Fruit fly (Drosophila melanogaster): ENCODE results near the gene CG3407.

DNA sequence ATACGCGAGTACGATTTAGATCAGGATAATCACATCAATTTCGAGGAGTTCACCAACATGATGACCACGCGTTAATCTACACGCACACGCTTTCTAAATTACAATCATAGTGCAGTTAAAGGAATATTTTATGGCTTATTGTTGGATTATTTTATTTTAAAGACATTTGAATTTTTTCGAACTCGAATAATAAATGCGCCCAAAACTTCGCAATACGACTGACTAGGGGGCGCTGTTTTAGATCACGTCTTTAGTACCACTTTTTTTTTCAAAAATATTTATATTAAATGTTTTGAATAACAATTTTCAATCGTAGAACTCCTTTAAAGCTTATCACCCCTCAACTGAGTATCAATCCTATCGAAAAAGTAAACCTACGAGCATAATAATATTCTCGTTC, 27.8 kb downstream of the CG3407 start:
- no peak for TF ChIP-seq CG14014 (GFP tag; IDR thresholded peaks at IDR 0.05)
- no peak for TF ChIP-seq CG43689 (GFP tag; IDR thresholded peaks at IDR 0.05)
- no peak for TF ChIP-seq zen2 (GFP tag; IDR thresholded peaks at IDR 0.05; ENCODE audit: partially characterized antibody)
- no peak for TF ChIP-seq CG12071 (GFP tag; optimal IDR thresholded peaks at IDR 0.05)
- no peak for TF ChIP-seq CG12299 (tag; optimal IDR thresholded peaks at IDR 0.05)
- no peak for TF ChIP-seq wor (GFP tag; IDR thresholded peaks at IDR 0.05)
- no peak for TF ChIP-seq dmrt11E (tag; optimal IDR thresholded peaks at IDR 0.05)
- no peak for TF ChIP-seq sima (GFP tag; optimal IDR thresholded peaks at IDR 0.05)
- no peak for TF ChIP-seq psq (GFP tag; optimal IDR thresholded peaks at IDR 0.05)

Data from whole organism, embryonic.